Fruit fly (Drosophila melanogaster) whole organism, embryonic: ENCODE data around the gene CG42366.

ENCODE experiments used
- Abd-B ChIP-seq: fragments of 200-800 bp; sonication (Bioruptor generic); optimal IDR thresholded peaks from 2 replicates; lab custom pipeline; 2018; ENCODE audit warnings: missing biosample characterization, mild to moderate bottlenecking, missing genetic modification characterization, moderate library complexity
- Ada2b ChIP-seq: fragments of 200-800 bp; sonication (Bioruptor generic); IDR thresholded peaks from 2 replicates; pipeline ENCODE4 v1.3.6; 2022; ENCODE audit warnings: missing biosample characterization, missing genetic modification characterization
- CG10147 ChIP-seq: fragments of 200-800 bp; sonication (Bioruptor generic); optimal IDR thresholded peaks from 2 replicates; lab custom pipeline; 2019; ENCODE audit warnings: missing biosample characterization, mild to moderate bottlenecking, missing genetic modification characterization, moderate library complexity
- CG10267 ChIP-seq: fragments of 200-800 bp; sonication (Bioruptor generic); optimal IDR thresholded peaks from 2 replicates; lab custom pipeline; 2018; ENCODE audit warnings: missing biosample characterization, mild to moderate bottlenecking, missing genetic modification characterization, moderate library complexity
- CG10431 ChIP-seq: fragments of 200-800 bp; sonication (Bioruptor generic); optimal IDR thresholded peaks from 3 replicates; lab custom pipeline; 2018; ENCODE audit warnings: missing biosample characterization, mild to moderate bottlenecking, missing genetic modification characterization
- CG12071 ChIP-seq: fragments of 200-800 bp; sonication (Bioruptor generic); optimal IDR thresholded peaks from 3 replicates; lab custom pipeline; 2018; ENCODE audit warnings: missing biosample characterization, mild to moderate bottlenecking, missing genetic modification characterization
- CG12236 ChIP-seq: fragments of 200-800 bp; sonication (Bioruptor generic); optimal IDR thresholded peaks from 2 replicates; lab custom pipeline; 2016; ENCODE audit warnings: missing biosample characterization, missing genetic modification characterization
- CG12744 ChIP-seq: fragments of 200-800 bp; sonication (Bioruptor generic); optimal IDR thresholded peaks from 2 replicates; lab custom pipeline; 2016; ENCODE audit warnings: missing biosample characterization, missing genetic modification characterization
- CG14441 ChIP-seq: fragments of 200-800 bp; sonication (Bioruptor generic); IDR thresholded peaks from 2 replicates; pipeline ENCODE4 v1.3.6; 2022; ENCODE audit warnings: missing biosample characterization, missing genetic modification characterization
- CG14710 ChIP-seq: fragments of 200-800 bp; sonication (Bioruptor generic); optimal IDR thresholded peaks from 3 replicates; lab custom pipeline; 2019; ENCODE audit warnings: missing biosample characterization, mild to moderate bottlenecking, missing genetic modification characterization, moderate library complexity
- CG15073 ChIP-seq: fragments of 200-800 bp; sonication (Bioruptor generic); optimal IDR thresholded peaks from 2 replicates; lab custom pipeline; 2016; ENCODE audit warnings: missing biosample characterization, missing genetic modification characterization
- CG15269 ChIP-seq: fragments of 200-800 bp; sonication (Bioruptor generic); optimal IDR thresholded peaks from 2 replicates; lab custom pipeline; 2018; ENCODE audit warnings: missing biosample characterization, mild to moderate bottlenecking, missing genetic modification characterization, moderate library complexity
- CG16815 ChIP-seq: fragments of 200-800 bp; sonication (Bioruptor generic); optimal IDR thresholded peaks from 3 replicates; lab custom pipeline; 2017; ENCODE audit warnings: missing biosample characterization, mild to moderate bottlenecking, missing genetic modification characterization
- CG17829 ChIP-seq: fragments of 200-800 bp; optimal IDR thresholded peaks from 2 replicates; lab custom pipeline; 2019; ENCODE audit warnings: missing biosample characterization, mild to moderate bottlenecking, missing genetic modification characterization, moderate library complexity
- CG1832 ChIP-seq: fragments of 200-800 bp; sonication (Bioruptor generic); optimal IDR thresholded peaks from 2 replicates; lab custom pipeline; 2017; ENCODE audit warnings: missing biosample characterization, mild to moderate bottlenecking, missing genetic modification characterization, inconsistent platforms
- CG2116 ChIP-seq: fragments of 200-800 bp; sonication (Bioruptor generic); optimal IDR thresholded peaks from 3 replicates; lab custom pipeline; 2018; ENCODE audit warnings: missing biosample characterization, mild to moderate bottlenecking, missing genetic modification characterization
- CG2120 ChIP-seq: fragments of 200-800 bp; sonication (Bioruptor generic); optimal IDR thresholded peaks from 3 replicates; lab custom pipeline; 2016; ENCODE audit warnings: missing biosample characterization, missing genetic modification characterization
- CG2199 ChIP-seq: fragments of 200-800 bp; sonication (Bioruptor generic); IDR thresholded peaks from 3 replicates; pipeline ENCODE4 v1.3.6; 2022; ENCODE audit warnings: missing biosample characterization, missing genetic modification characterization
- CG30431 ChIP-seq: fragments of 200-800 bp; sonication (Bioruptor generic); optimal IDR thresholded peaks from 2 replicates; lab custom pipeline; 2017; ENCODE audit warnings: missing biosample characterization, missing genetic modification characterization
- CG3407 ChIP-seq: fragments of 200-800 bp; sonication (Bioruptor generic); optimal IDR thresholded peaks from 2 replicates; lab custom pipeline; 2018; ENCODE audit warnings: missing biosample characterization, mild to moderate bottlenecking, missing genetic modification characterization
- CG6791 ChIP-seq: fragments of 200-800 bp; sonication (Bioruptor generic); IDR thresholded peaks from 3 replicates; pipeline ENCODE4 v1.3.6; 2022; ENCODE audit warnings: missing biosample characterization, missing genetic modification characterization; ENCODE audit not compliant: partially characterized antibody
- CG6813 ChIP-seq: fragments of 200-800 bp; sonication (Bioruptor generic); optimal IDR thresholded peaks from 2 replicates; lab custom pipeline; 2017; ENCODE audit warnings: missing biosample characterization, missing genetic modification characterization, mild to moderate bottlenecking, moderate library complexity, missing genetic modification reagents
- CG7745 ChIP-seq: fragments of 200-800 bp; sonication (Bioruptor generic); optimal IDR thresholded peaks from 2 replicates; lab custom pipeline; 2018; ENCODE audit warnings: missing biosample characterization, mild to moderate bottlenecking, missing genetic modification characterization, moderate library complexity
- CG8478 ChIP-seq: fragments of >200 bp; optimal IDR thresholded peaks from 2 replicates; lab custom pipeline; 2018
- CG9797 ChIP-seq: fragments of 200-800 bp; sonication (Bioruptor generic); optimal IDR thresholded peaks from 3 replicates; lab custom pipeline; 2018; ENCODE audit warnings: missing biosample characterization, mild to moderate bottlenecking, missing genetic modification characterization
- Deaf1 ChIP-seq: fragments of 200-800 bp; optimal IDR thresholded peaks from 3 replicates; lab custom pipeline; 2019; ENCODE audit warnings: missing biosample characterization, mild to moderate bottlenecking, missing genetic modification characterization, moderate library complexity
- Dll ChIP-seq: fragments of 200-800 bp; sonication (Bioruptor generic); IDR thresholded peaks from 4 replicates; pipeline ENCODE4 v1.3.6; 2022; ENCODE audit warnings: missing biosample characterization, missing genetic modification characterization; ENCODE audit not compliant: partially characterized antibody
- Ets65A ChIP-seq: fragments of 200-800 bp; sonication (Bioruptor generic); peaks from one replicate; lab custom pipeline; 2016; ENCODE audit warnings: missing biosample characterization, missing genetic modification characterization
- Fer3 ChIP-seq: fragments of 200-800 bp; sonication (Bioruptor generic); optimal IDR thresholded peaks from 2 replicates; lab custom pipeline; 2018; ENCODE audit warnings: missing biosample characterization, mild to moderate bottlenecking, missing genetic modification characterization, moderate library complexity
- Nf-YB ChIP-seq: fragments of 200-800 bp; sonication (Bioruptor generic); optimal IDR thresholded peaks from 3 replicates; lab custom pipeline; 2019; ENCODE audit warnings: missing biosample characterization, mild to moderate bottlenecking, missing genetic modification characterization, moderate library complexity
- Sox102F ChIP-seq: fragments of 200-800 bp; sonication (Bioruptor generic); optimal IDR thresholded peaks from 2 replicates; lab custom pipeline; 2018; ENCODE audit warnings: missing biosample characterization, mild to moderate bottlenecking, missing genetic modification characterization, moderate library complexity
- Sry-β ChIP-seq: fragments of 200-800 bp; sonication (Bioruptor generic); optimal IDR thresholded peaks from 2 replicates; lab custom pipeline; 2018; ENCODE audit warnings: missing biosample characterization, mild to moderate bottlenecking, missing genetic modification characterization, moderate library complexity
- Taf1 ChIP-seq: fragments of 200-800 bp; sonication (Bioruptor generic); IDR thresholded peaks from 2 replicates; pipeline ENCODE4 v1.3.6; 2022; ENCODE audit warnings: missing biosample characterization, missing genetic modification characterization
- abd-A ChIP-seq: fragments of 200-800 bp; sonication (Bioruptor generic); optimal IDR thresholded peaks from 3 replicates; lab custom pipeline; 2019; ENCODE audit warnings: missing biosample characterization, mild to moderate bottlenecking, missing genetic modification characterization, moderate library complexity
- al ChIP-seq: fragments of 200-800 bp; sonication (Bioruptor generic); IDR thresholded peaks from 2 replicates; pipeline ENCODE4 v1.3.6; 2022; ENCODE audit warnings: missing biosample characterization, missing genetic modification characterization
- ash1 ChIP-seq: fragments of 200-800 bp; sonication (Bioruptor generic); optimal IDR thresholded peaks from 2 replicates; lab custom pipeline; 2018; ENCODE audit warnings: missing biosample characterization, mild to moderate bottlenecking, missing genetic modification characterization
- bcd ChIP-seq: fragments of 200-800 bp; sonication (Bioruptor generic); optimal IDR thresholded peaks from 2 replicates; lab custom pipeline; 2017; ENCODE audit warnings: missing biosample characterization, mild to moderate bottlenecking, missing genetic modification characterization
- cg ChIP-seq: fragments of 200-800 bp; sonication (Bioruptor generic); optimal IDR thresholded peaks from 3 replicates; lab custom pipeline; 2019; ENCODE audit warnings: missing biosample characterization, mild to moderate bottlenecking, missing genetic modification characterization, moderate library complexity
- lbe ChIP-seq: fragments of 200-800 bp; sonication (Bioruptor generic); optimal IDR thresholded peaks from 2 replicates; lab custom pipeline; 2016; ENCODE audit warnings: missing biosample characterization, mild to moderate bottlenecking, missing genetic modification characterization
- pan ChIP-seq, 4 experiments: fragments of >200 bp in 3 of 4; fragments of 200-800 bp in 1 of 4; sonication (Bioruptor generic) in 1 of 4; optimal IDR thresholded peaks in 3 of 4; IDR thresholded peaks in 1 of 4; 2 replicates each; pipeline versions ENCODE4 v1.3.6 to Lab custom; 2017 to 2022; ENCODE audit warnings: missing biosample characterization in 2 of 4, missing genetic modification characterization in 2 of 4, mixed read lengths in 1 of 4
- pho ChIP-seq: fragments of 200-800 bp; sonication (Bioruptor generic); optimal IDR thresholded peaks from 2 replicates; lab custom pipeline; 2016; ENCODE audit warnings: missing biosample characterization, missing genetic modification characterization
- schlank ChIP-seq: fragments of 200-800 bp; sonication (Bioruptor generic); optimal IDR thresholded peaks from 2 replicates; lab custom pipeline; 2018; ENCODE audit warnings: missing biosample characterization, mild to moderate bottlenecking, missing genetic modification characterization
- sens ChIP-seq: fragments of 200-800 bp; sonication (Bioruptor generic); peaks from one replicate; lab custom pipeline; 2016; ENCODE audit warnings: missing biosample characterization, missing genetic modification characterization
- slou ChIP-seq: fragments of 200-800 bp; sonication (Bioruptor generic); optimal IDR thresholded peaks from 3 replicates; lab custom pipeline; 2016; ENCODE audit warnings: missing biosample characterization, missing genetic modification characterization
- tin ChIP-seq: fragments of 200-800 bp; sonication (Bioruptor generic); optimal IDR thresholded peaks from 3 replicates; lab custom pipeline; 2016; ENCODE audit warnings: missing biosample characterization, missing genetic modification characterization
- vfl ChIP-seq: fragments of 200-800 bp; sonication (Bioruptor generic); optimal IDR thresholded peaks from 2 replicates; lab custom pipeline; 2016; ENCODE audit warnings: missing biosample characterization, missing genetic modification characterization
- wor ChIP-seq: fragments of 200-800 bp; sonication (Bioruptor generic); IDR thresholded peaks from 2 replicates; pipeline ENCODE4 v1.3.6; 2022; ENCODE audit warnings: missing biosample characterization, missing genetic modification characterization
- zfh1 ChIP-seq: fragments of 200-800 bp; sonication (Bioruptor generic); IDR thresholded peaks from 3 replicates; pipeline ENCODE4 v1.3.6; 2022; ENCODE audit warnings: missing biosample characterization, missing genetic modification characterization

CG42366 gene

dm6 chr2L:9918020-9918959 is 6.7 kb upstream of the CG42366 start, which contains the start of the genes CG5885 and CG4598 (continued):
- TF ChIP-seq CG3407 (GFP tag; lab: Kevin White, UChicago) (peak; percentile 54), CG14441 (GFP tag; lab: Robert Waterston, UW) (no peak), lbe (GFP tag; lab: Kevin White, UChicago) (peak; percentile 53), cg (GFP tag; lab: Kevin White, UChicago) (no peak), Sry-β (GFP tag; lab: Kevin White, UChicago) (no peak), Nf-YB (GFP tag; lab: Kevin White, UChicago) (peak; percentile 42), vfl (GFP tag; lab: Kevin White, UChicago) (peak; percentile 40), Sox102F (GFP tag; lab: Kevin White, UChicago) (peak; percentile 80), CG12236 (no peak), CG16815 (GFP tag; lab: Kevin White, UChicago) (peak; percentile 40), CG15073 (GFP tag; lab: Kevin White, UChicago) (no peak), al (GFP tag; lab: Robert Waterston, UW) (peak; percentile 53), CG10267 (tag; lab: Kevin White, UChicago) (peak; percentile 71), CG9797 (GFP tag; lab: Kevin White, UChicago) (peak; percentile 47), CG2199 (GFP tag; lab: Robert Waterston, UW) (no peak), CG6813 (GFP tag; lab: Kevin White, UChicago) (peak; percentile 23), CG30431 (GFP tag; lab: Kevin White, UChicago) (peak; percentile 15), CG12744 (GFP tag; lab: Kevin White, UChicago) (no peak), bcd (GFP tag; lab: Kevin White, UChicago) (peak; percentile 37), CG15269 (tag; lab: Kevin White, UChicago) (peak; percentile 80), CG8478 (lab: Kevin White, UChicago) (no peak), CG10147 (GFP tag; lab: Kevin White, UChicago) (peak; percentile 25), CG12071 (GFP tag; lab: Kevin White, UChicago) (no peak), Taf1 (GFP tag; lab: Robert Waterston, UW) (peak; percentile 55; the same call in 1 of the 2 replicates), Ada2b (GFP tag; lab: Robert Waterston, UW) (peak; percentile 85), Ets65A (GFP tag; lab: Kevin White, UChicago) (peak; percentile 87), pan (optimal IDR thresholded peaks at IDR 0.05; lab: Kevin White, UChicago) (no peak), pan (GFP tag; optimal IDR thresholded peaks at IDR 0.05 in 1 of 2, IDR thresholded peaks at IDR 0.05 in 1 of 2) (peak in 1 of 2 experiments; percentile 64), Fer3 (tag; lab: Kevin White, UChicago) (peak; percentile 59), CG17829 (tag; lab: Kevin White, UChicago) (peak; percentile 56), CG2120 (peak; percentile 76), tin (GFP tag; lab: Kevin White, UChicago) (peak; percentile 48), CG14710 (tag; lab: Kevin White, UChicago) (peak; percentile 64), CG1832 (no peak), Deaf1 (peak; percentile 89), CG7745 (tag; lab: Kevin White, UChicago) (no peak), Dll (peak; percentile 77), CG2116 (peak; percentile 90), CG6791 (GFP tag; lab: Robert Waterston, UW) (peak; percentile 78), wor (GFP tag; lab: Robert Waterston, UW) (0 out of 2 replicates have a peak, but pooled peaks have one; percentile 19), pho (GFP tag; lab: Kevin White, UChicago) (peak; percentile 19), sens (GFP tag; lab: Kevin White, UChicago) (peak; percentile 89), CG10431 (GFP tag; lab: Kevin White, UChicago) (peak; percentile 57), schlank (peak; percentile 50), abd-A (tag; lab: Kevin White, UChicago) (no peak), ash1 (GFP tag; lab: Kevin White, UChicago) (no peak), slou (GFP tag; lab: Kevin White, UChicago) (peak; percentile 12), Abd-B (peak; percentile 44), zfh1 (GFP tag; lab: Robert Waterston, UW) (peak; percentile 69)
